Worm (Caenorhabditis elegans): Measurements from ENCODE around the gene F10G7.12.

Gene F10G7.12

ce11 chrII:4703011-4703410 lies 13.4 kb downstream of the F10G7.12 start (continued):
- TF ChIP-seq madf-10 (tag; optimal IDR thresholded peaks at IDR 0.05) (no peak), let-526 (GFP tag; IDR thresholded peaks at IDR 0.05) (no peak), F33H1.4 (GFP tag; IDR thresholded peaks at IDR 0.05) (peak; percentile 36; the same call in 1 of the 2 replicates), Y53G8AR.9 (GFP tag; conservative IDR thresholded peaks at IDR 0.05) (peak; percentile 83), F55B11.4 (tag; optimal IDR thresholded peaks at IDR 0.05; ENCODE audit: borderline replicate concordance, insufficient read depth) (no peak), nhr-90 (tag; optimal IDR thresholded peaks at IDR 0.05) (no peak), lin-26 (GFP tag; IDR thresholded peaks at IDR 0.05) (peak; percentile 78), atf-7 (tag; optimal IDR thresholded peaks at IDR 0.05) (peak; percentile 11), ztf-28 (GFP tag; IDR thresholded peaks at IDR 0.05) (no peak), ceh-79 (tag; optimal IDR thresholded peaks at IDR 0.05) (no peak), lin-35 (GFP tag; optimal IDR thresholded peaks at IDR 0.05) (peak in 1 of 3 experiments; percentile 36), lsl-1 (GFP tag; optimal IDR thresholded peaks at IDR 0.05) (peak; percentile 55), unc-62 (GFP tag; optimal IDR thresholded peaks at IDR 0.05) (no peak), ztf-18 (tag; optimal IDR thresholded peaks at IDR 0.05) (no peak), hlh-26 (GFP tag; conservative IDR thresholded peaks at IDR 0.05) (no peak), F37B4.10 (GFP tag; IDR thresholded peaks at IDR 0.05) (no peak), snpc-3.4 (tag; optimal IDR thresholded peaks at IDR 0.05) (peak; percentile 48), nhr-179 (tag; optimal IDR thresholded peaks at IDR 0.05) (no peak), egrh-3 (GFP tag; IDR thresholded peaks at IDR 0.05) (no peak), nfya-1 (tag; optimal IDR thresholded peaks at IDR 0.05; ENCODE audit: borderline replicate concordance, insufficient read depth) (no peak), Y53F4B.3 (GFP tag; IDR thresholded peaks at IDR 0.05) (no peak), F57C9.4 (tag; optimal IDR thresholded peaks at IDR 0.05) (no peak), nfya-2 (GFP tag; IDR thresholded peaks at IDR 0.05) (no peak), ccch-3 (GFP tag; optimal IDR thresholded peaks at IDR 0.05) (no peak), B0261.1 (tag; optimal IDR thresholded peaks at IDR 0.05) (no peak), egl-44 (GFP tag; IDR thresholded peaks at IDR 0.05) (no peak), F52B5.7 (tag; optimal IDR thresholded peaks at IDR 0.05) (no peak), hlh-12 (tag; optimal IDR thresholded peaks at IDR 0.05) (no peak), lir-1 (GFP tag; conservative IDR thresholded peaks at IDR 0.05) (no peak), attf-6 (GFP tag; IDR thresholded peaks at IDR 0.05) (peak; percentile 76), rpc-1 (optimal IDR thresholded peaks at IDR 0.05) (no peak), rpc-1 (tag; optimal IDR thresholded peaks at IDR 0.05) (no peak), bed-1 (GFP tag; IDR thresholded peaks at IDR 0.05) (no peak), him-1 (tag; optimal IDR thresholded peaks at IDR 0.05) (peak; percentile 16), K12H6.12 (tag; optimal IDR thresholded peaks at IDR 0.05) (no peak), snpc-1.1 (tag; optimal IDR thresholded peaks at IDR 0.05; ENCODE audit: insufficient read depth) (no peak), repo-1 (tag; optimal IDR thresholded peaks at IDR 0.05) (peak; percentile 53), pha-4 (tag; optimal IDR thresholded peaks at IDR 0.05) (no peak), tbp1 (GFP tag; optimal IDR thresholded peaks at IDR 0.05) (peak; percentile 6), ekl-4 (GFP tag; IDR thresholded peaks at IDR 0.05) (peak; percentile 74), B0336.3 (GFP tag; IDR thresholded peaks at IDR 0.05) (peak; percentile 70; the same call in 1 of the 2 replicates), F39B2.1 (GFP tag; IDR thresholded peaks at IDR 0.05) (no peak), madf-8 (GFP tag; conservative IDR thresholded peaks at IDR 0.05) (peak; percentile 66), athp-1 (tag; optimal IDR thresholded peaks at IDR 0.05) (peak; percentile 2), attf-3 (GFP tag; conservative IDR thresholded peaks at IDR 0.05) (no peak), F10E7.11 (tag; optimal IDR thresholded peaks at IDR 0.05) (no peak), B0019.2 (GFP tag; conservative IDR thresholded peaks at IDR 0.05) (no peak), xnd-1 (tag; optimal IDR thresholded peaks at IDR 0.05) (peak; percentile 13), hrde-1 (tag; optimal IDR thresholded peaks at IDR 0.05; ENCODE audit: borderline replicate concordance) (peak; percentile 92), ceh-27 (GFP tag; optimal IDR thresholded peaks at IDR 0.05) (no peak)
